Fruit fly (Drosophila melanogaster): ENCODE results near the gene Or33c.

DNA sequence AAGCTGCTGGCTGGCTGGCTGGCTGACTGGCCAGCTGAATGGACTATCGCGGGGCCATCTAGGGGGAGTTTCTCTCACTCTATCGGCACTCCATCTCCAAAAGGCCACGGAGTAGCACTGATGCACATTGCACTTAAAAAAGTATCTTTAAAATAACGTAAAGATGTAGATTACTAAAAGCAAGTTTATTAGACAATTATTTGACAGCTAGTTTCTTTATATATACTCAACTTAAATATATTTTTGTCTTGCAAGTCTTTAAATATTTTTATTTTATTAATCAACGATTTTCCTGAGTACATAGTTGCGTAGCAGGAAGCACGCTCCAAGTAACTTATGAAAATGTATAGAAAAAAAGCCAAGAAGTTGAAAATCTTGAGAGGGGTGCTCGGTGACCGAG, 39.2 kb downstream of the Or33c start:
- no peak for TF ChIP-seq CG6276 (GFP tag; optimal IDR thresholded peaks at IDR 0.05)
- no peak for TF ChIP-seq Sox15 (GFP tag; optimal IDR thresholded peaks at IDR 0.05)
- no peak for TF ChIP-seq dsx (GFP tag; optimal IDR thresholded peaks at IDR 0.05; ENCODE audit: poor library complexity, severe bottlenecking)
- TF ChIP-seq fd85E (GFP tag; optimal IDR thresholded peaks at IDR 0.05): no peak
- no peak for TF ChIP-seq CG3919 (GFP tag; optimal IDR thresholded peaks at IDR 0.05)
- no peak for TF ChIP-seq Smox (GFP tag; optimal IDR thresholded peaks at IDR 0.05)

Measured in whole organism, prepupa.